Fruit fly (Drosophila melanogaster): ENCODE data around the gene CenG1A.
A peak's percentile ranks its signal among the peaks of the same experiment; 100 is the strongest.

The CenG1A gene

DNA sequence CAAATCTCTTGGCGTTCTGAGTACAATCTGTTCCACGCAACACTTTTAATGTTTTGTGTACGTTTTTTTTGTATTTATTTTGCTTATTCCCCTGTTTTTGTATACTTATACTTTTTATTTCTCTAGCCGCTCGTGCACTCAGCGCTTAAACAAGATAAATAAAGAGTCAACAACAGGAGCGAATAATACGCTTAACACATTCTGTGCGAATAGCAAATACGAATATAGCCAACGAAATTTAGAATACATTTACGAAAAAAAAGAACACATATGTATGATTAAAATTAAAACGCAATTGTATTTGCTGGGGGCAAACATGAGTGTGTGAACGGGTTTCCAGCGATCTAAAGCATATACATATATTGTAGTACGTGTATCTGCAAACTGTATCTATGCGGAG lies 46.6 kb downstream of the CenG1A start:
- no peak for TF ChIP-seq Mnt (GFP tag; optimal IDR thresholded peaks at IDR 0.05)
- TF ChIP-seq Crg-1 (GFP tag; optimal IDR thresholded peaks at IDR 0.05), result no peak
- no peak for TF ChIP-seq cnc (optimal IDR thresholded peaks at IDR 0.05)
- peak; percentile 30 for TF ChIP-seq CG7045 (GFP tag; optimal IDR thresholded peaks at IDR 0.05)
- no peak for TF ChIP-seq CG12768 (GFP tag; optimal IDR thresholded peaks at IDR 0.05)

DNA sequence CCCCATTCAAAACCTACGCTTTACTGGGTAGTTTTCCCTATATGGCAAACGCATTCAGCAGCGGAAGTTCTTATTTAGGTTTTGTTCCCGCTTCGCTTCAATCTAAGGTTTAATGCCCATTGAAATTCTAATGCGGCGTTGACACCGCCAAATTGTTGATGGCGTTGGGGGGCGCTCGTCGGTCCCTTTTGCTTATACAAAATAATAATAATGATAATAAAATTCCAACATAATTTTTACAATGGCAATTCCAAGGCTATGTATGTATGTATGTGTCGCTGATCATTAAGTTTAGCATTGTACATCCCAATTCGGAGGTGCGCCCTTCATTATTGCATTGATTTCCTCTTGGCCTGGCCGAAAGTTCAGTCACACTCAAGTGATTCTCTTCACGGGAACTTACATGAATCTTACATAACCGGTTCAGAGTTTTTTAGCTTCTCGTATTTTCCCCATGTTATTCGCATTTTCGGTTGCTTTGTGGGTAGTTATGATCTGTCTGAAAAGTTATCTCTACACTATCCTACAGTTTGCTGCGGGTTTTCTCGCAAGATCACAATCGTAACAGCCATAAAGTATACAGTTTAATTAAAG lies 48.8 kb downstream of the CenG1A start:
- TF ChIP-seq CG7101 (tag; optimal IDR thresholded peaks at IDR 0.05), result no peak
- no peak for TF ChIP-seq cic (GFP tag; optimal IDR thresholded peaks at IDR 0.05)
- no peak for TF ChIP-seq CG14711 (tag; optimal IDR thresholded peaks at IDR 0.05)
- no peak for TF ChIP-seq CG12768 (GFP tag; optimal IDR thresholded peaks at IDR 0.05)
- no peak for TF ChIP-seq tj (GFP tag; optimal IDR thresholded peaks at IDR 0.05)
- TF ChIP-seq Crg-1 (GFP tag; optimal IDR thresholded peaks at IDR 0.05), result no peak
- no peak for TF ChIP-seq CG5204 (GFP tag; optimal IDR thresholded peaks at IDR 0.05)
- TF ChIP-seq CG7045 (GFP tag; optimal IDR thresholded peaks at IDR 0.05), result no peak
- TF ChIP-seq kay (GFP tag; ENCODE audit: borderline replicate concordance), result no peak
- no peak for TF ChIP-seq bab1 (GFP tag; optimal IDR thresholded peaks at IDR 0.05)
- no peak for TF ChIP-seq CG33017 (tag; optimal IDR thresholded peaks at IDR 0.05)
- no peak for TF ChIP-seq CG1620 (GFP tag; optimal IDR thresholded peaks at IDR 0.05)
- no peak for TF ChIP-seq CG11617 (GFP tag; optimal IDR thresholded peaks at IDR 0.05)
- TF ChIP-seq pad (GFP tag; optimal IDR thresholded peaks at IDR 0.05), result no peak
- no peak for TF ChIP-seq Clk (GFP tag; optimal IDR thresholded peaks at IDR 0.05)
- no peak for TF ChIP-seq ovo (GFP tag; optimal IDR thresholded peaks at IDR 0.05)
- no peak for TF ChIP-seq toe (GFP tag; optimal IDR thresholded peaks at IDR 0.05)
- no peak for TF ChIP-seq Mnt (GFP tag; optimal IDR thresholded peaks at IDR 0.05)
- TF ChIP-seq cnc (optimal IDR thresholded peaks at IDR 0.05), result no peak

DNA sequence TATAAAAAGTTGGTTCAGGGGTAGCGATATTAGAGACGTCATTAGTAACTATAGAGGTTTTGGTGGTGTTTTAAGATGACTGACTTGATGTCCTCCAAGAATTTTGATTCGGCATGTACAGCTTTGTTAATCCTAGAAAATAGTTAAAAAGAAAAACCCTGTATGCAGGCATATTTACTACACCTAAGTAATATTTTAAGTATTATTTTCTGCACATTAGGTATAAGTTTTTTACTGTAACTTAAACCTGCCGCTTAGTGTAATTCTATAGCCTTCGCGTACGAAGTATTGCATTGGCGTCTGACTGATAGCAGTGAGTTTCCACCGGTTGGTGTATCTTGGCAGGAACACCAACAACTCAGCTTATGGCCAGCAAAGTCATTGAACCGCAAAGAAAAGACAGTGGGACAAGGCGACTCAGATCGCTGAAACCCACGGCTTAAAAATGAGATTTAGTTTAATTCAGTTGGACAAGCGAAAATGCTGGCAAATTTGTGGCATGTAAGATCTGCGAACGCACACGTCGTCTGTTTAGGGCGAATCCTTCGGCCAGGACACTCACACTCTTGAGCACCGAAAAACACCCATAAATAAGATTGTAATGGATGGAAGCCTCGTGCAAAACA lies 49.4 kb downstream of the CenG1A start:
- no peak for TF ChIP-seq CG1620 (GFP tag; optimal IDR thresholded peaks at IDR 0.05)
- TF ChIP-seq ovo (GFP tag; optimal IDR thresholded peaks at IDR 0.05), result no peak
- no peak for TF ChIP-seq cnc (optimal IDR thresholded peaks at IDR 0.05)
- TF ChIP-seq tj (GFP tag; optimal IDR thresholded peaks at IDR 0.05), result peak; percentile 1
- TF ChIP-seq toe (GFP tag; optimal IDR thresholded peaks at IDR 0.05), result no peak

DNA sequence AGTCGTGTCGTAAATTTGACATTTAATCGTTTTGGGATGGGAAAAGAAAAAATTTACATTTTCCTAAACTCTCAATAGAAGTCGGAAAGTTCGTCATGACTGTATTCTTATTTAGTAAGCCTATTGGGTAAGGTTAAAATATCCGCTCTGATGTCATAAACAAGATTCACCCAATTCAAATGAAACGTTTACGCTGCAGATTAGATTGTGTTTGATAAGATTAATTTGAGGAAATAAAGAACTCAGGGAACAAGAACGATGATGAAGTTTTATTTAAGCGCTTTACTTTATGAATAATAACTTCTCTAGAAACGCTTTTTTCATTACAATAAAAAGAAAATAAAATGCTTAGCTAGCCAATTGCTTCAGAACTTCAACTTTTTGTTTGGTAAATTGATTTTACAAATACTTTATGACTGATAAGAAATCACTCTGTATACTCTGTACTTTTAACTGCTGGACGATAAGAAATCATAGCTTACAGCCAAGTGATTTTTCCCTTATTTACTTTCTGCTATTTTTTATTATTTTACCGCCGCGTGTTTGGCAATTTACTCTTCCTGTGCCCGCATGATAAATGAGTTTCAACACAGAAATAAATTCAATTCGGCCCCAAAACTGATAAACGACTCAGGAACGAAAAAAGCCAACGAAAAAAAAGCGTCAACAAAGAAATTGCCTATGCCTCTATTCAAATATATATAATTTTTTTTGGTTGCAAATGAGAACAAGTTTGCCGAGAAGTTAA lies 51.1 kb downstream of the CenG1A start:
- TF ChIP-seq cic (GFP tag; optimal IDR thresholded peaks at IDR 0.05), result peak; percentile 72
- peak; percentile 87 for TF ChIP-seq kay (GFP tag; ENCODE audit: borderline replicate concordance)
- TF ChIP-seq Hr96 (GFP tag; optimal IDR thresholded peaks at IDR 0.05), result no peak
- peak; percentile 26 for TF ChIP-seq CG12768 (GFP tag; optimal IDR thresholded peaks at IDR 0.05)
- TF ChIP-seq bab1 (GFP tag; optimal IDR thresholded peaks at IDR 0.05), result no peak
- TF ChIP-seq Mnt (GFP tag; optimal IDR thresholded peaks at IDR 0.05), result peak; percentile 2
- no peak for TF ChIP-seq CG14711 (tag; optimal IDR thresholded peaks at IDR 0.05)
- no peak for TF ChIP-seq CG7101 (tag; optimal IDR thresholded peaks at IDR 0.05)
- TF ChIP-seq CG11617 (GFP tag; optimal IDR thresholded peaks at IDR 0.05), result no peak
- no peak for TF ChIP-seq tj (GFP tag; optimal IDR thresholded peaks at IDR 0.05)
- no peak for TF ChIP-seq toe (GFP tag; optimal IDR thresholded peaks at IDR 0.05)
- no peak for TF ChIP-seq ovo (GFP tag; optimal IDR thresholded peaks at IDR 0.05)
- TF ChIP-seq CG7045 (GFP tag; optimal IDR thresholded peaks at IDR 0.05), result peak; percentile 8

DNA sequence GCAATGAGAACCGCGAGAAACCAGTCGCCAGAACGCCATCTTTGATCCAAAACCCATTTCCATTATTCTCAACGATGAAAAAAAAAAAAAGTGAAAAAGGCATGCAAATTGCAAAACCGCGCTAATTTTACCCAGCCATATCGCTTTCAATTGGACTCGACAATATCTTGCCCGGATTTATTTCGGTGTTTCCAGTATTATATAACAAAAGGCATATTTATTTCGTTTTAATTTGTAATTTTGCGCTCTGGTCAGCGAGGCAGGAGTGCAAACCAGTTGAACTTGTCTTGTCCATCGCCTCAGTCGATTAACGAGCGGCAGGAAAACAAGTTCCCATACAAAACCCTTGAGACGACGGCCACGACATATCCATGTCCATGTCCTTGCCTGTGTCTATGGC lies 54.6 kb downstream of the CenG1A start:
- no peak for TF ChIP-seq CG33017 (tag; optimal IDR thresholded peaks at IDR 0.05)
- no peak for TF ChIP-seq CG12768 (GFP tag; optimal IDR thresholded peaks at IDR 0.05)
- TF ChIP-seq CG5204 (GFP tag; optimal IDR thresholded peaks at IDR 0.05), result no peak
- TF ChIP-seq tj (GFP tag; optimal IDR thresholded peaks at IDR 0.05), result no peak
- no peak for TF ChIP-seq toe (GFP tag; optimal IDR thresholded peaks at IDR 0.05)
- TF ChIP-seq CG14711 (tag; optimal IDR thresholded peaks at IDR 0.05), result no peak
- TF ChIP-seq kay (GFP tag; ENCODE audit: borderline replicate concordance), result no peak
- no peak for TF ChIP-seq ovo (GFP tag; optimal IDR thresholded peaks at IDR 0.05)
- no peak for TF ChIP-seq bab1 (GFP tag; optimal IDR thresholded peaks at IDR 0.05)
- no peak for TF ChIP-seq Crg-1 (GFP tag; optimal IDR thresholded peaks at IDR 0.05)
- TF ChIP-seq CG7101 (tag; optimal IDR thresholded peaks at IDR 0.05), result no peak
- TF ChIP-seq cic (GFP tag; optimal IDR thresholded peaks at IDR 0.05), result no peak
- no peak for TF ChIP-seq CG7045 (GFP tag; optimal IDR thresholded peaks at IDR 0.05)
- TF ChIP-seq pad (GFP tag; optimal IDR thresholded peaks at IDR 0.05), result no peak
- no peak for TF ChIP-seq CG11617 (GFP tag; optimal IDR thresholded peaks at IDR 0.05)
- TF ChIP-seq cnc (optimal IDR thresholded peaks at IDR 0.05), result no peak

DNA sequence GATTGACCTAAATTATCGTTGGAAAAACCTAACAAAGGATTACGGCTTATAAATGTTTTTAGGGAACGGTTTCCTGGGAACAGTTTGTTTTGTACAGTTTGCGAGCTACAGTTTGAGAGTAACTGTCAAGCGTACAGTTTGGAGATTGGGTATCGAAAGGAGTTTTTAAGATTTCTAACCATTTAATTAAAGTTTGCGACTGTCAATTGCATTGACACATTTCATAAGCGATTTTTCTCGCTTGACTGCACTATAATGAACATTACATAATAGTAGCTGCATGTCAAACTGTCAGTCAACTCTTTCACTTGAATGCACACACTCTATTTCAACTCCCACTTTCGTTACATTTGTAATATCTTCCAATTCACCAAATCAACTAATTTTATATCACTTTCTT lies 57.5 kb downstream of the CenG1A start:
- TF ChIP-seq Crg-1 (GFP tag; optimal IDR thresholded peaks at IDR 0.05), result no peak
- TF ChIP-seq CG12768 (GFP tag; optimal IDR thresholded peaks at IDR 0.05), result no peak
- no peak for TF ChIP-seq CG7101 (tag; optimal IDR thresholded peaks at IDR 0.05)
- TF ChIP-seq CG11617 (GFP tag; optimal IDR thresholded peaks at IDR 0.05), result no peak
- no peak for TF ChIP-seq CG14711 (tag; optimal IDR thresholded peaks at IDR 0.05)

Measured in whole organism, adult.